Fruit fly (Drosophila melanogaster): ENCODE measurements around the gene CG17896.

dm6 chrX:460447-460846 is 32.8 kb downstream of the CG17896 start, which contains the start of gene ase:
- no peak for TF ChIP-seq achi (GFP tag; optimal IDR thresholded peaks at IDR 0.05)
- no peak for TF ChIP-seq CG1621 (tag; optimal IDR thresholded peaks at IDR 0.05)
- no peak for TF ChIP-seq CG11902 (GFP tag; optimal IDR thresholded peaks at IDR 0.05)
- no peak for TF ChIP-seq Eip93F (GFP tag; optimal IDR thresholded peaks at IDR 0.05)
- no peak for TF ChIP-seq CG8319 (GFP tag; optimal IDR thresholded peaks at IDR 0.05)
- no peak for TF ChIP-seq Sox102F (GFP tag; optimal IDR thresholded peaks at IDR 0.05)
- no peak for TF ChIP-seq dsx (GFP tag; optimal IDR thresholded peaks at IDR 0.05; ENCODE audit: poor library complexity, severe bottlenecking)
- no peak for TF ChIP-seq CG8119 (GFP tag; IDR thresholded peaks at IDR 0.05)
- no peak for TF ChIP-seq ss (GFP tag; optimal IDR thresholded peaks at IDR 0.05)
